Worm (Caenorhabditis elegans) whole organism, early embryonic: ENCODE measurements around the gene Y48C3A.12.

ENCODE experiments used
- B0310.2 ChIP-seq: sonication (generic microtip); optimal IDR thresholded peaks from 2 replicates; lab custom pipeline; 2016; ENCODE audit warnings: mild to moderate bottlenecking, missing genetic modification characterization, missing compliant biosample characterization
- F13C5.2 ChIP-seq: sonication (generic microtip); optimal IDR thresholded peaks from 2 replicates; lab custom pipeline; 2017; ENCODE audit warnings: mild to moderate bottlenecking, missing genetic modification characterization, inconsistent platforms, missing compliant biosample characterization
- ama-1 ChIP-seq: fragments of 150-350 bp; optimal IDR thresholded peaks from 2 replicates; lab custom pipeline; 2014
- ceh-13 ChIP-seq: fragments of 200-800 bp; sonication (Bioruptor generic); optimal IDR thresholded peaks from 2 replicates; lab custom pipeline; 2018; ENCODE audit warnings: mild to moderate bottlenecking, missing genetic modification characterization, missing compliant biosample characterization
- ceh-36 ChIP-seq: sonication (generic microtip); optimal IDR thresholded peaks from 2 replicates; lab custom pipeline; 2016; ENCODE audit warnings: missing genetic modification characterization, inconsistent platforms, missing compliant biosample characterization
- flt-1 ChIP-seq: fragments of 200-800 bp; sonication (Bioruptor generic); IDR thresholded peaks from 2 replicates; pipeline ENCODE4 v1.3.6; 2022; ENCODE audit warnings: missing genetic modification characterization, missing compliant biosample characterization
- hmbx-1 ChIP-seq: sonication (generic microtip); optimal IDR thresholded peaks from 2 replicates; lab custom pipeline; 2016; ENCODE audit warnings: mild to moderate bottlenecking, missing genetic modification characterization, missing compliant biosample characterization
- hmg-4 ChIP-seq: fragments of 200-800 bp; sonication (Bioruptor generic); optimal IDR thresholded peaks from 2 replicates; lab custom pipeline; 2018; ENCODE audit warnings: mild to moderate bottlenecking, missing genetic modification characterization, missing compliant biosample characterization
- hnd-1 ChIP-seq: sonication (generic microtip); optimal IDR thresholded peaks from 2 replicates; lab custom pipeline; 2016; ENCODE audit warnings: missing genetic modification characterization, missing compliant biosample characterization
- pes-1 ChIP-seq: fragments of 200-800 bp; sonication (Bioruptor generic); IDR thresholded peaks from 2 replicates; pipeline ENCODE4 v1.3.6; 2022; ENCODE audit warnings: missing genetic modification reagents, missing genetic modification characterization, missing compliant biosample characterization
- tbx-11 ChIP-seq: fragments of 200-800 bp; sonication (Bioruptor generic); IDR thresholded peaks from 2 replicates; pipeline ENCODE4 v1.3.6; 2022; ENCODE audit warnings: missing genetic modification characterization, missing compliant biosample characterization
- tbx-37 ChIP-seq: fragments of 200-800 bp; sonication (Bioruptor generic); conservative IDR thresholded peaks from 2 replicates; pipeline ENCODE4 v1.3.6; 2022; ENCODE audit warnings: missing genetic modification reagents, missing genetic modification characterization, missing compliant biosample characterization

DNA sequence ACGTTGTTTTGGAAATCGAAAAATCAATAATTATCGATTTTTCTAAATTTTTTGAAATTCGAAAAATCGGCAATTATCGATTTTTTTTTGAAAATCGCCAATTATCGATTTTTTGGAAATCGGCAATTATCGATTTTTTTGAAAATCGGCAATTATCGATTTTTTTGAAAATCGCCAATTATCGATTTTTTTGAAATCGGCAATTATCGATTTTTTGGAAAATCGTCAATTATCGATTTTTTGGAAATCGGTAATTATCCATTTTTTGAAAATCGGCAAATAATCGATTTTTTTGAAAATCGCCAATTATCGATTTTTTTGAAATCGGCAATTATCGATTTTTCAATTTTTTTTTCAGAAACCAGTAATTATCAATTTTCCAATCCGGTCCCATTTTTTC, 37.9 kb downstream of the Y48C3A.12 start:
- TF ChIP-seq tbx-11 (GFP tag; lab: Robert Waterston, UW) (no peak), flt-1 (GFP tag; lab: Robert Waterston, UW) (no peak), F13C5.2 (tag; lab: Kevin White, UChicago) (no peak), ama-1 (lab: Kevin White, UChicago) (no peak), hmg-4 (GFP tag; lab: Kevin White, UChicago) (no peak), tbx-37 (GFP tag; lab: Robert Waterston, UW) (no peak), B0310.2 (tag; lab: Kevin White, UChicago) (no peak), hmbx-1 (tag; lab: Kevin White, UChicago) (no peak), ceh-13 (GFP tag; lab: Kevin White, UChicago) (no peak), hnd-1 (tag; lab: Kevin White, UChicago) (no peak), ceh-36 (tag; lab: Kevin White, UChicago) (no peak), pes-1 (GFP tag; lab: Robert Waterston, UW) (no peak)
